Worm (Caenorhabditis elegans) whole organism, mixed stage, embryonic: ENCODE results near the gene aak-1.

ENCODE experiments used
- M03D4.4 ChIP-seq: sonication (generic microtip); optimal IDR thresholded peaks from 2 replicates; lab custom pipeline; 2017; ENCODE audit warnings: mild to moderate bottlenecking, missing genetic modification characterization, missing compliant biosample characterization
- bed-3 ChIP-seq: fragments of 200-800 bp; sonication (Bioruptor generic); optimal IDR thresholded peaks from 3 replicates; lab custom pipeline; 2018; ENCODE audit warnings: mild to moderate bottlenecking, missing genetic modification characterization, moderate library complexity, missing compliant biosample characterization
- blmp-1 ChIP-seq: fragments of 150-350 bp; optimal IDR thresholded peaks from 2 replicates; lab custom pipeline; 2014; ENCODE audit warnings: missing biosample characterization, missing genetic modification characterization
- ceh-39 ChIP-seq: fragments of 150-350 bp; optimal IDR thresholded peaks from 2 replicates; lab custom pipeline; 2014; ENCODE audit warnings: missing biosample characterization, missing genetic modification characterization
- ceh-43 ChIP-seq: fragments of 200-800 bp; sonication (Bioruptor generic); optimal IDR thresholded peaks from 2 replicates; lab custom pipeline; 2018; ENCODE audit warnings: mild to moderate bottlenecking, missing genetic modification characterization, moderate library complexity, missing compliant biosample characterization
- ceh-83 ChIP-seq: fragments of 200-800 bp; sonication (Bioruptor generic); optimal IDR thresholded peaks from 2 replicates; lab custom pipeline; 2018; ENCODE audit warnings: mild to moderate bottlenecking, missing genetic modification characterization, missing compliant biosample characterization
- ces-1 ChIP-seq: fragments of 150-350 bp; optimal IDR thresholded peaks from 2 replicates; lab custom pipeline; 2014; ENCODE audit warnings: missing biosample characterization, missing genetic modification reagents, missing genetic modification characterization
- cnd-1 ChIP-seq: fragments of 200-800 bp; sonication (Bioruptor generic); optimal IDR thresholded peaks from 2 replicates; lab custom pipeline; 2018; ENCODE audit warnings: mild to moderate bottlenecking, missing genetic modification characterization, missing compliant biosample characterization
- drap-1 ChIP-seq: fragments of 200-800 bp; sonication (Bioruptor generic); optimal IDR thresholded peaks from 3 replicates; lab custom pipeline; 2018; ENCODE audit warnings: mild to moderate bottlenecking, missing genetic modification characterization, missing compliant biosample characterization
- elt-1 ChIP-seq: sonication (generic microtip); optimal IDR thresholded peaks from 2 replicates; lab custom pipeline; 2017; ENCODE audit warnings: missing genetic modification characterization, mild to moderate bottlenecking, missing compliant biosample characterization, antibody characterized with exemption, moderate library complexity, borderline replicate concordance; ENCODE audit not compliant: insufficient read depth
- elt-3 ChIP-seq: fragments of 150-350 bp; optimal IDR thresholded peaks from 2 replicates; lab custom pipeline; 2014; ENCODE audit warnings: missing biosample characterization, missing genetic modification characterization
- flh-1 ChIP-seq: fragments of 200-800 bp; sonication (Bioruptor generic); optimal IDR thresholded peaks from 2 replicates; lab custom pipeline; 2018; ENCODE audit warnings: mild to moderate bottlenecking, missing genetic modification characterization, moderate library complexity, missing compliant biosample characterization
- ham-2 ChIP-seq: fragments of 200-800 bp; sonication (Bioruptor generic); optimal IDR thresholded peaks from 2 replicates; lab custom pipeline; 2018; ENCODE audit warnings: mild to moderate bottlenecking, missing genetic modification characterization, missing compliant biosample characterization
- hlh-1 ChIP-seq: fragments of 150-350 bp; optimal IDR thresholded peaks from 2 replicates; lab custom pipeline; 2014; ENCODE audit warnings: missing biosample characterization, missing genetic modification reagents, missing genetic modification characterization
- lin-13 ChIP-seq: fragments of 150-350 bp; optimal IDR thresholded peaks from 2 replicates; lab custom pipeline; 2014; ENCODE audit warnings: missing biosample characterization, missing genetic modification characterization
- lin-32 ChIP-seq: fragments of 200-800 bp; sonication (Bioruptor generic); optimal IDR thresholded peaks from 2 replicates; lab custom pipeline; 2018; ENCODE audit warnings: mild to moderate bottlenecking, missing genetic modification characterization, missing compliant biosample characterization
- lsy-2 ChIP-seq: fragments of 150-350 bp; optimal IDR thresholded peaks from 2 replicates; lab custom pipeline; 2014; ENCODE audit warnings: missing biosample characterization, missing genetic modification characterization
- mab-5 ChIP-seq: fragments of 150-350 bp; optimal IDR thresholded peaks from 2 replicates; lab custom pipeline; 2014; ENCODE audit warnings: missing biosample characterization, missing genetic modification characterization
- mep-1 ChIP-seq: fragments of 150-350 bp; optimal IDR thresholded peaks from 2 replicates; lab custom pipeline; 2017; ENCODE audit warnings: missing biosample characterization, missing genetic modification reagents, missing genetic modification characterization, inconsistent platforms
- mls-2 ChIP-seq: sonication (generic microtip); optimal IDR thresholded peaks from 2 replicates; lab custom pipeline; 2016; ENCODE audit warnings: mild to moderate bottlenecking, missing genetic modification characterization, moderate library complexity, missing compliant biosample characterization
- nhr-12 ChIP-seq: fragments of 150-350 bp; optimal IDR thresholded peaks from 2 replicates; lab custom pipeline; 2014; ENCODE audit warnings: missing biosample characterization, missing genetic modification characterization
- nhr-2 ChIP-seq: fragments of 150-350 bp; optimal IDR thresholded peaks from 2 replicates; lab custom pipeline; 2014; ENCODE audit warnings: missing biosample characterization, missing genetic modification characterization
- nhr-237 ChIP-seq: fragments of 150-350 bp; optimal IDR thresholded peaks from 2 replicates; lab custom pipeline; 2014; ENCODE audit warnings: missing biosample characterization, missing genetic modification characterization
- nhr-28 ChIP-seq: fragments of 150-350 bp; optimal IDR thresholded peaks from 2 replicates; lab custom pipeline; 2014; ENCODE audit warnings: missing biosample characterization, missing genetic modification characterization
- nhr-76 ChIP-seq: sonication (generic microtip); optimal IDR thresholded peaks from 2 replicates; lab custom pipeline; 2017; ENCODE audit warnings: missing biosample characterization, missing genetic modification characterization
- pha-4 ChIP-seq: fragments of 150-350 bp; optimal IDR thresholded peaks from 2 replicates; lab custom pipeline; 2018; ENCODE audit warnings: missing biosample characterization, missing genetic modification reagents, missing genetic modification characterization
- sem-2 ChIP-seq: fragments of 200-800 bp; sonication (Bioruptor generic); optimal IDR thresholded peaks from 2 replicates; lab custom pipeline; 2018; ENCODE audit warnings: mild to moderate bottlenecking, missing genetic modification characterization, missing compliant biosample characterization
- snpc-4 ChIP-seq: fragments of 150-350 bp; optimal IDR thresholded peaks from 2 replicates; lab custom pipeline; 2014; ENCODE audit warnings: missing biosample characterization, missing genetic modification characterization
- sptf-1 ChIP-seq: sonication (generic microtip); optimal IDR thresholded peaks from 2 replicates; lab custom pipeline; 2017; ENCODE audit warnings: mild to moderate bottlenecking, missing genetic modification characterization, moderate library complexity, missing compliant biosample characterization
- tbx-8 ChIP-seq: fragments of 200-800 bp; sonication (Bioruptor generic); optimal IDR thresholded peaks from 2 replicates; lab custom pipeline; 2018; ENCODE audit warnings: mild to moderate bottlenecking, missing genetic modification characterization, moderate library complexity, missing compliant biosample characterization
- unc-120 ChIP-seq: sonication (generic microtip); optimal IDR thresholded peaks from 2 replicates; lab custom pipeline; 2017; ENCODE audit warnings: missing genetic modification characterization, missing compliant biosample characterization; ENCODE audit not compliant: poor library complexity, severe bottlenecking
- unc-39 ChIP-seq: fragments of 150-350 bp; optimal IDR thresholded peaks from 2 replicates; lab custom pipeline; 2014; ENCODE audit warnings: missing biosample characterization, missing genetic modification characterization
- unc-62 ChIP-seq: fragments of 150-350 bp; optimal IDR thresholded peaks from 2 replicates; lab custom pipeline; 2014; ENCODE audit warnings: missing biosample characterization, missing genetic modification reagents, missing genetic modification characterization
- zip-8 ChIP-seq: fragments of 150-350 bp; optimal IDR thresholded peaks from 2 replicates; lab custom pipeline; 2014; ENCODE audit warnings: missing biosample characterization, missing genetic modification characterization
- ztf-11 ChIP-seq: fragments of 150-350 bp; optimal IDR thresholded peaks from 2 replicates; lab custom pipeline; 2014; ENCODE audit warnings: missing biosample characterization, missing genetic modification characterization

aak-1 gene

ce11 chrIII:8795595-8796141 is 34.8 kb upstream of the aak-1 start:
- TF ChIP-seq bed-3 (GFP tag; lab: Kevin White, UChicago), result no peak
- peak; percentile 66 for TF ChIP-seq hlh-1 (tag; lab: Kevin White, UChicago)
- TF ChIP-seq ztf-11 (tag; lab: Kevin White, UChicago), result peak; percentile 77
- TF ChIP-seq ceh-83 (GFP tag; lab: Kevin White, UChicago), result peak; percentile 57
- TF ChIP-seq drap-1, result peak; percentile 65
- TF ChIP-seq unc-120 (tag; lab: Kevin White, UChicago), result peak; percentile 95
- TF ChIP-seq nhr-2 (tag; lab: Kevin White, UChicago), result peak; percentile 100
- TF ChIP-seq M03D4.4 (tag; lab: Kevin White, UChicago), result peak; percentile 41
- peak; percentile 74 for TF ChIP-seq mep-1 (tag; lab: Kevin White, UChicago)
- no peak for TF ChIP-seq mab-5 (tag; lab: Kevin White, UChicago)
- TF ChIP-seq flh-1 (GFP tag; lab: Kevin White, UChicago), result no peak
- peak; percentile 86 for TF ChIP-seq ces-1 (GFP tag; lab: Kevin White, UChicago)
- no peak for TF ChIP-seq sem-2
- TF ChIP-seq unc-39 (tag; lab: Kevin White, UChicago), result no peak
- TF ChIP-seq tbx-8 (GFP tag; lab: Kevin White, UChicago), result no peak
- TF ChIP-seq elt-1 (tag; lab: Kevin White, UChicago), result no peak
- TF ChIP-seq blmp-1, result no peak
- peak; percentile 82 for TF ChIP-seq cnd-1 (tag; lab: Kevin White, UChicago)
- TF ChIP-seq snpc-4, result no peak
- peak; percentile 15 for TF ChIP-seq nhr-28 (tag; lab: Kevin White, UChicago)
- peak; percentile 67 for TF ChIP-seq mls-2 (tag; lab: Kevin White, UChicago)
- peak; percentile 95 for TF ChIP-seq unc-62 (GFP tag; lab: Kevin White, UChicago)
- TF ChIP-seq ceh-43 (GFP tag; lab: Kevin White, UChicago), result no peak
- TF ChIP-seq sptf-1 (tag; lab: Kevin White, UChicago), result peak; percentile 69
- TF ChIP-seq zip-8 (tag; lab: Kevin White, UChicago), result no peak
- peak; percentile 88 for TF ChIP-seq ham-2 (GFP tag; lab: Kevin White, UChicago)
- TF ChIP-seq pha-4, result peak; percentile 90
- TF ChIP-seq lin-32 (GFP tag; lab: Kevin White, UChicago), result no peak
- peak; percentile 84 for TF ChIP-seq lin-13 (tag; lab: Kevin White, UChicago)
- peak; percentile 4 for TF ChIP-seq nhr-76
- no peak for TF ChIP-seq nhr-12 (tag; lab: Kevin White, UChicago)
- peak; percentile 88 for TF ChIP-seq ceh-39 (tag; lab: Kevin White, UChicago)
- TF ChIP-seq elt-3 (tag; lab: Kevin White, UChicago), result no peak
- peak; percentile 65 for TF ChIP-seq nhr-237 (tag; lab: Kevin White, UChicago)
- TF ChIP-seq lsy-2 (tag; lab: Kevin White, UChicago), result peak; percentile 79

- TF ChIP-seq zip-8 (tag; lab: Kevin White, UChicago) (no peak), nhr-12 (tag; lab: Kevin White, UChicago) (no peak), ceh-43 (GFP tag; lab: Kevin White, UChicago) (no peak), mep-1 (tag; lab: Kevin White, UChicago) (no peak), unc-62 (GFP tag; lab: Kevin White, UChicago) (no peak), nhr-2 (tag; lab: Kevin White, UChicago) (no peak), elt-1 (tag; lab: Kevin White, UChicago) (no peak), blmp-1 (peak; percentile 28), lin-32 (GFP tag; lab: Kevin White, UChicago) (no peak), ztf-11 (tag; lab: Kevin White, UChicago) (no peak), nhr-28 (tag; lab: Kevin White, UChicago) (no peak), elt-3 (tag; lab: Kevin White, UChicago) (peak; percentile 2), ces-1 (GFP tag; lab: Kevin White, UChicago) (no peak), nhr-76 (no peak), snpc-4 (no peak), flh-1 (GFP tag; lab: Kevin White, UChicago) (peak; percentile 19), hlh-1 (tag; lab: Kevin White, UChicago) (no peak), nhr-237 (tag; lab: Kevin White, UChicago) (peak; percentile 27), sptf-1 (tag; lab: Kevin White, UChicago) (peak; percentile 7), unc-120 (tag; lab: Kevin White, UChicago) (no peak), drap-1 (peak; percentile 51), mab-5 (tag; lab: Kevin White, UChicago) (no peak), tbx-8 (GFP tag; lab: Kevin White, UChicago) (no peak), unc-39 (tag; lab: Kevin White, UChicago) (no peak), lin-13 (tag; lab: Kevin White, UChicago) (peak; percentile 11), ceh-83 (GFP tag; lab: Kevin White, UChicago) (no peak), bed-3 (GFP tag; lab: Kevin White, UChicago) (no peak), pha-4 (peak; percentile 90), mls-2 (tag; lab: Kevin White, UChicago) (no peak), sem-2 (no peak), M03D4.4 (tag; lab: Kevin White, UChicago) (no peak), lsy-2 (tag; lab: Kevin White, UChicago) (peak; percentile 73), ham-2 (GFP tag; lab: Kevin White, UChicago) (peak; percentile 48), cnd-1 (tag; lab: Kevin White, UChicago) (no peak), ceh-39 (tag; lab: Kevin White, UChicago) (no peak)
Observed at ce11 chrIII:8794793-8795192, 33.9 kb upstream of the aak-1 start.
